Worm (Caenorhabditis elegans): ENCODE measurements around the gene anoh-1.

ce11 chrIII:13265566-13265965 lies 19.2 kb downstream of the anoh-1 start, which contains the start of gene F56A8.5:
- TF ChIP-seq nhr-11 (tag; optimal IDR thresholded peaks at IDR 0.05) (no peak), nhr-23 (tag; optimal IDR thresholded peaks at IDR 0.05) (no peak), R02D3.7 (tag; optimal IDR thresholded peaks at IDR 0.05) (no peak), ama-1 (optimal IDR thresholded peaks at IDR 0.05) (no peak), skn-1 (tag; optimal IDR thresholded peaks at IDR 0.05) (no peak), unc-39 (tag; optimal IDR thresholded peaks at IDR 0.05) (no peak)

All from whole organism, L3 larva.